Fruit fly (Drosophila melanogaster): ENCODE results near the gene tkv.
A peak's percentile ranks its signal among the peaks of the same experiment; 100 is the strongest.

Gene tkv

dm6 chr2L:5299628-5299986 lies 28.4 kb upstream of the tkv start:
- no peak for TF ChIP-seq CG12942 (GFP tag; optimal IDR thresholded peaks at IDR 0.05)
- no peak for TF ChIP-seq tup (GFP tag; optimal IDR thresholded peaks at IDR 0.05)
- no peak for TF ChIP-seq ken (GFP tag; IDR thresholded peaks at IDR 0.05)
- TF ChIP-seq CG17612 (GFP tag; IDR thresholded peaks at IDR 0.05): no peak
- TF ChIP-seq CG2712 (tag; optimal IDR thresholded peaks at IDR 0.05): no peak
- TF ChIP-seq CG4404 (GFP tag; IDR thresholded peaks at IDR 0.05): no peak
- peak; percentile 76 for TF ChIP-seq exex (tag; optimal IDR thresholded peaks at IDR 0.05)
- no peak for TF ChIP-seq Hr51 (GFP tag; optimal IDR thresholded peaks at IDR 0.05)
- peak; percentile 20 for TF ChIP-seq sens (GFP tag)
- TF ChIP-seq CG13624 (GFP tag; optimal IDR thresholded peaks at IDR 0.05): no peak
- TF ChIP-seq chm (GFP tag; IDR thresholded peaks at IDR 0.05): no peak
- TF ChIP-seq lola (GFP tag; optimal IDR thresholded peaks at IDR 0.05): no peak
- no peak for TF ChIP-seq Atf6 (GFP tag; IDR thresholded peaks at IDR 0.05)
- no peak for TF ChIP-seq CG14667 (GFP tag; IDR thresholded peaks at IDR 0.05)
- TF ChIP-seq CHES-1-like (GFP tag; optimal IDR thresholded peaks at IDR 0.05): no peak
- TF ChIP-seq CG11560 (tag; IDR thresholded peaks at IDR 0.05): no peak
- peak; percentile 47 for TF ChIP-seq Med (GFP tag)
- TF ChIP-seq mirr (GFP tag; optimal IDR thresholded peaks at IDR 0.05): peak; percentile 22
- no peak for TF ChIP-seq CG9797 (GFP tag; optimal IDR thresholded peaks at IDR 0.05)
- TF ChIP-seq bowl (GFP tag; IDR thresholded peaks at IDR 0.05): 0 out of 2 replicates have a peak, but pooled peaks have one; percentile 1
- TF ChIP-seq ham (GFP tag; IDR thresholded peaks at IDR 0.05): no peak
- TF ChIP-seq phol (tag; optimal IDR thresholded peaks at IDR 0.05): no peak
- TF ChIP-seq CG30020 (tag; optimal IDR thresholded peaks at IDR 0.05): no peak
- no peak for TF ChIP-seq chinmo (GFP tag; IDR thresholded peaks at IDR 0.05; ENCODE audit: partially characterized antibody)
- no peak for TF ChIP-seq Dad (GFP tag; optimal IDR thresholded peaks at IDR 0.05)
- no peak for TF ChIP-seq B-H2 (GFP tag; optimal IDR thresholded peaks at IDR 0.05)
- no peak for TF ChIP-seq croc (GFP tag; conservative IDR thresholded peaks at IDR 0.05)
- no peak for TF ChIP-seq emc (GFP tag; optimal IDR thresholded peaks at IDR 0.05)
- 0 out of 3 replicates have a peak, but pooled peaks have one; percentile 2 for TF ChIP-seq CG17361 (GFP tag; IDR thresholded peaks at IDR 0.05)
- no peak for TF ChIP-seq CG7928 (GFP tag; optimal IDR thresholded peaks at IDR 0.05)
- peak; percentile 21 for TF ChIP-seq kay (GFP tag; optimal IDR thresholded peaks at IDR 0.05)
- no peak for TF ChIP-seq chif (GFP tag; optimal IDR thresholded peaks at IDR 0.05)
- no peak for TF ChIP-seq sens-2 (GFP tag; IDR thresholded peaks at IDR 0.05)
- peak; percentile 27 for TF ChIP-seq sug (tag; optimal IDR thresholded peaks at IDR 0.05)
- TF ChIP-seq cwo (GFP tag; optimal IDR thresholded peaks at IDR 0.05): no peak
- TF ChIP-seq ttk (GFP tag; IDR thresholded peaks at IDR 0.05): no peak
- TF ChIP-seq Rfx (GFP tag; IDR thresholded peaks at IDR 0.05): no peak
- TF ChIP-seq CG9437 (GFP tag; optimal IDR thresholded peaks at IDR 0.05): no peak
- TF ChIP-seq inv (GFP tag; IDR thresholded peaks at IDR 0.05; ENCODE audit: partially characterized antibody): no peak
- peak; percentile 38 for TF ChIP-seq CG34376 (GFP tag; optimal IDR thresholded peaks at IDR 0.05)
- no peak for TF ChIP-seq Fer1 (GFP tag; optimal IDR thresholded peaks at IDR 0.05)
- TF ChIP-seq sc (optimal IDR thresholded peaks at IDR 0.05): no peak
- no peak for TF ChIP-seq sc (GFP tag; optimal IDR thresholded peaks at IDR 0.05)
- TF ChIP-seq CoRest (tag; optimal IDR thresholded peaks at IDR 0.05): no peak
- no peak for TF ChIP-seq nau (GFP tag; optimal IDR thresholded peaks at IDR 0.05)
- peak in 1 of 2 experiments; percentile 54 for TF ChIP-seq Hr78 (GFP tag; optimal IDR thresholded peaks at IDR 0.05)
- TF ChIP-seq ap (GFP tag; IDR thresholded peaks at IDR 0.05): no peak
- no peak for TF ChIP-seq bcd (GFP tag; optimal IDR thresholded peaks at IDR 0.05)
- peak in 1 of 2 experiments; percentile 51 for TF ChIP-seq Pdp1 (GFP tag; optimal IDR thresholded peaks at IDR 0.05)
- no peak for TF ChIP-seq CG17186 (GFP tag; optimal IDR thresholded peaks at IDR 0.05)
